Fruit fly (Drosophila melanogaster) whole organism, wandering third instar larva: ENCODE measurements around the gene ppk24.

Source experiments
- Abd-B ChIP-seq: fragments of >200 bp; optimal IDR thresholded peaks from 2 replicates; lab custom pipeline; 2017; ENCODE audit warnings: missing biosample characterization, missing genetic modification characterization
- CG32264 ChIP-seq: fragments of 200-800 bp; sonication (Bioruptor generic); optimal IDR thresholded peaks from 2 replicates; lab custom pipeline; 2016; ENCODE audit warnings: missing biosample characterization, missing genetic modification characterization
- CG9705 ChIP-seq: fragments of 200-800 bp; sonication (Bioruptor generic); optimal IDR thresholded peaks from 2 replicates; lab custom pipeline; 2018; ENCODE audit warnings: missing biosample characterization, mild to moderate bottlenecking, missing genetic modification characterization
- CrebA ChIP-seq: fragments of 200-800 bp; sonication (Bioruptor generic); optimal IDR thresholded peaks from 2 replicates; lab custom pipeline; 2016; ENCODE audit warnings: missing biosample characterization, mild to moderate bottlenecking, missing genetic modification characterization, borderline replicate concordance
- Dfd ChIP-seq: fragments of >200 bp; optimal IDR thresholded peaks from 2 replicates; lab custom pipeline; 2017; ENCODE audit warnings: missing biosample characterization, missing genetic modification characterization
- GATAd ChIP-seq: sonication (Bioruptor generic); optimal IDR thresholded peaks from 2 replicates; lab custom pipeline; 2016; ENCODE audit warnings: missing biosample characterization, missing genetic modification characterization
- HLH106 ChIP-seq: fragments of 200-800 bp; optimal IDR thresholded peaks from 3 replicates; lab custom pipeline; 2019; ENCODE audit warnings: missing biosample characterization, mild to moderate bottlenecking, missing genetic modification characterization, moderate library complexity
- Hnf4 ChIP-seq: fragments of 200-800 bp; sonication (Bioruptor generic); optimal IDR thresholded peaks from 2 replicates; lab custom pipeline; 2016; ENCODE audit warnings: missing biosample characterization, mild to moderate bottlenecking, missing genetic modification characterization
- Hr78 ChIP-seq: fragments of >200 bp; optimal IDR thresholded peaks from 2 replicates; lab custom pipeline; 2017; ENCODE audit warnings: missing biosample characterization, missing genetic modification characterization
- Hr83 ChIP-seq: fragments of 200-300 bp; sonication (Bioruptor generic); optimal IDR thresholded peaks from 2 replicates; lab custom pipeline; 2016; ENCODE audit warnings: missing biosample characterization, mild to moderate bottlenecking, missing genetic modification characterization, moderate library complexity; ENCODE audit not compliant: poor library complexity, severe bottlenecking
- Jra ChIP-seq: sonication (Bioruptor generic); optimal IDR thresholded peaks from 2 replicates; lab custom pipeline; 2016; ENCODE audit warnings: missing biosample characterization, missing genetic modification characterization
- Mio ChIP-seq: sonication (Bioruptor generic); optimal IDR thresholded peaks from 2 replicates; lab custom pipeline; 2016; ENCODE audit warnings: missing biosample characterization, missing genetic modification characterization
- Myc ChIP-seq: fragments of >200 bp; optimal IDR thresholded peaks from 2 replicates; lab custom pipeline; 2017
- N ChIP-seq: fragments of >200 bp; optimal IDR thresholded peaks from 2 replicates; lab custom pipeline; 2018; ENCODE audit warnings: missing biosample characterization, missing external identifiers, missing genetic modification characterization
- OdsH ChIP-seq: fragments of 200-800 bp; sonication (Bioruptor generic); optimal IDR thresholded peaks from 2 replicates; lab custom pipeline; 2016; ENCODE audit warnings: missing biosample characterization, mild to moderate bottlenecking, missing genetic modification characterization
- Rel ChIP-seq, 2 experiments: fragments of 200-800 bp; sonication (Bioruptor generic) in 1 of 2; optimal IDR thresholded peaks; 2 replicates in 1 of 2; 3 replicates in 1 of 2; lab custom pipeline; 2016 to 2019; ENCODE audit warnings: mild to moderate bottlenecking in 2 of 2, missing biosample characterization in 2 of 2, missing genetic modification characterization in 2 of 2, moderate library complexity in 1 of 2
- Sp1 ChIP-seq: fragments of 200-800 bp; sonication (Bioruptor generic); optimal IDR thresholded peaks from 3 replicates; lab custom pipeline; 2019; ENCODE audit warnings: missing biosample characterization, mild to moderate bottlenecking, missing genetic modification characterization, moderate library complexity
- Vsx2 ChIP-seq: fragments of 200-300, 225-300 bp; sonication (Bioruptor generic); optimal IDR thresholded peaks from 2 replicates; lab custom pipeline; 2018; ENCODE audit warnings: missing biosample characterization, missing genetic modification characterization; ENCODE audit not compliant: partially characterized antibody
- br ChIP-seq: fragments of 200-800 bp; sonication (Bioruptor generic); optimal IDR thresholded peaks from 2 replicates; lab custom pipeline; 2016; ENCODE audit warnings: missing biosample characterization, missing genetic modification characterization
- brk ChIP-seq: fragments of 200-800 bp; sonication (Bioruptor generic); optimal IDR thresholded peaks from 2 replicates; lab custom pipeline; 2016; ENCODE audit warnings: missing biosample characterization, mild to moderate bottlenecking, missing genetic modification characterization
- dl ChIP-seq, 2 experiments: fragments of 175-275, 200-275 bp in 1 of 2; fragments of 200-275 bp in 1 of 2; sonication (Bioruptor generic); optimal IDR thresholded peaks; lab custom pipeline; 2018; ENCODE audit warnings: mild to moderate bottlenecking in 2 of 2, missing biosample characterization in 2 of 2, missing genetic modification characterization in 2 of 2, moderate library complexity in 2 of 2; ENCODE audit not compliant: partially characterized antibody in 2 of 2, insufficient read depth in 1 of 2
- dmrt93B ChIP-seq: fragments of 200-800 bp; sonication (Bioruptor generic); optimal IDR thresholded peaks from 2 replicates; lab custom pipeline; 2018; ENCODE audit warnings: missing biosample characterization, mild to moderate bottlenecking, missing genetic modification characterization
- dsf ChIP-seq: sonication (Bioruptor generic); optimal IDR thresholded peaks from 2 replicates; lab custom pipeline; 2016; ENCODE audit warnings: missing biosample characterization, missing genetic modification characterization, borderline replicate concordance
- ey ChIP-seq: fragments of 200-800 bp; sonication (Bioruptor generic); optimal IDR thresholded peaks from 2 replicates; lab custom pipeline; 2016; ENCODE audit warnings: missing biosample characterization, missing genetic modification characterization
- foxo ChIP-seq, 2 experiments: fragments of 200-800 bp; sonication (Bioruptor generic); optimal IDR thresholded peaks; 2 replicates in 1 of 2; 3 replicates in 1 of 2; lab custom pipeline; 2016 to 2017; ENCODE audit warnings: missing biosample characterization in 2 of 2, missing genetic modification characterization in 2 of 2
- h ChIP-seq: fragments of 200-800 bp; sonication (Bioruptor generic); optimal IDR thresholded peaks from 3 replicates; lab custom pipeline; 2016; ENCODE audit warnings: missing biosample characterization, mild to moderate bottlenecking, missing genetic modification characterization
- jim ChIP-seq: fragments of 175-275, 200-325 bp; sonication (Bioruptor generic); optimal IDR thresholded peaks from 2 replicates; lab custom pipeline; 2016; ENCODE audit warnings: missing biosample characterization, mild to moderate bottlenecking, missing genetic modification characterization
- lola ChIP-seq: fragments of >200 bp; optimal IDR thresholded peaks from 2 replicates; lab custom pipeline; 2017; ENCODE audit warnings: missing biosample characterization, missing genetic modification characterization
- psq ChIP-seq: fragments of 200-800 bp; sonication (Bioruptor generic); optimal IDR thresholded peaks from 3 replicates; lab custom pipeline; 2017; ENCODE audit warnings: missing biosample characterization, mild to moderate bottlenecking, missing genetic modification characterization, moderate library complexity
- sage ChIP-seq: fragments of 200-800 bp; sonication (Bioruptor generic); optimal IDR thresholded peaks from 2 replicates; lab custom pipeline; 2016; ENCODE audit warnings: missing biosample characterization, mild to moderate bottlenecking, missing genetic modification characterization
- sv ChIP-seq: fragments of 200-800 bp; sonication (Bioruptor generic); optimal IDR thresholded peaks from 3 replicates; lab custom pipeline; 2016; ENCODE audit warnings: missing biosample characterization, missing genetic modification characterization
- tai ChIP-seq: sonication (Bioruptor generic); optimal IDR thresholded peaks from 2 replicates; lab custom pipeline; 2016; ENCODE audit warnings: missing biosample characterization, missing genetic modification characterization
- usp ChIP-seq: fragments of >200 bp; optimal IDR thresholded peaks from 2 replicates; lab custom pipeline; 2017; ENCODE audit warnings: missing biosample characterization, missing genetic modification characterization

Gene ppk24

DNA sequence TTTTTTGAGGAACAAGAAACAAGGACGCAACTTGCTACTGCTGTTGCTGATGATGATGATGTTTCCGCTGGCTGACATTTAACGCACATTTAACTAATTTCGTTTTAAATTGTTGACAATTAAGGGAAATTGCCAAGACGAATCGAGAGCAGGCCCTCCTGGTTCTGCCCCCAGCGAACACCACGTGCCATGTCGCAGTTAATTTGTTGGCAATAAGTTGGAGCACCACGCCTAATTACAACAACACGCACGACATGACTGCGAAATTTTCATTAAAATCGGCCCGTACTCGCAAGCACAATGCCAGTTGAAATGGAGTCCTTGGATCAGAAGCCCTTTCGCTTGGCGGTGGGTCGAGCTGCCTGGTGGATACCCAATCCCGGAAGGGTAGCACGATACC, at the start of gene ppk24:
Gene ppk24, plus strand, starts transcription at position 301 of the 400 bp plus-strand sequence.
- TF ChIP-seq Hr83 (GFP tag; lab: Kevin White, UChicago): no peak
- no peak for TF ChIP-seq dsf (GFP tag; lab: Kevin White, UChicago)
- TF ChIP-seq sv (GFP tag; lab: Kevin White, UChicago): no peak
- TF ChIP-seq Abd-B (GFP tag; lab: Kevin White, UChicago): no peak
- no peak for TF ChIP-seq Jra
- no peak for TF ChIP-seq psq
- no peak for TF ChIP-seq tai (GFP tag; lab: Kevin White, UChicago)
- TF ChIP-seq, all 38 proteins: peak for 0

DNA sequence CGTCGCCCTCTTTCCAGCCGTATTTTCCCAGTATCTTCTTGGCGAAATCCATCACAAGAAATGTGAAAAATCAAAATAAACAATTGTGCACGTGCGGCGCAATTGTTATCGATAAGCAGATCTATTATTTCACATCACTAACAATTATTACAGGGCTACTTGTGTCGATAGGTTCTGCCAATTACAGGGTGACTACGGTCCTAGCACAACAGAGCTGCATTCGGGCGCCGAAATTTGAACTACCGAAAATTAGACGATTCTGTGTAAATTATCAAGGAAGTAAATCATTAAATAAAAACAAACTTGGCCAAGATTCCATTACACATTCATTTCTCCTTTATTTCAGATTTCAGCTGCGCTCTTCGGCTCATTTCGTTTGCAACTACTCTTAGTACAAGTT, 49.7 kb upstream of the ppk24 start, which contains the start of gene CG15561:
Gene CG15561, minus strand, starts transcription at position 113 of the 400 bp plus-strand sequence.
- TF ChIP-seq Hr83 (GFP tag; lab: Kevin White, UChicago) (peak; percentile 80), Mio (GFP tag; lab: Kevin White, UChicago) (no peak), CG32264 (GFP tag; lab: Kevin White, UChicago) (no peak), Sp1 (GFP tag; lab: Kevin White, UChicago) (no peak), CrebA (GFP tag; lab: Kevin White, UChicago) (no peak), dsf (GFP tag; lab: Kevin White, UChicago) (no peak), Hnf4 (no peak), Hr78 (GFP tag; lab: Kevin White, UChicago) (no peak), brk (GFP tag; lab: Kevin White, UChicago) (no peak), Rel (GFP tag; optimal IDR thresholded peaks at IDR 0.05; lab: Kevin White, UChicago) (no peak), Rel (tag; optimal IDR thresholded peaks at IDR 0.05; lab: Kevin White, UChicago) (peak; percentile 45), Myc (lab: Kevin White, UChicago) (peak; percentile 27), HLH106 (peak; percentile 36), OdsH (GFP tag; lab: Kevin White, UChicago) (no peak), ey (GFP tag; lab: Kevin White, UChicago) (no peak), jim (GFP tag; lab: Kevin White, UChicago) (no peak), foxo (GFP tag; optimal IDR thresholded peaks at IDR 0.05; lab: Kevin White, UChicago) (no peak), dmrt93B (GFP tag; lab: Kevin White, UChicago) (no peak), sv (GFP tag; lab: Kevin White, UChicago) (no peak), N (GFP tag; lab: Kevin White, UChicago) (no peak)

dm6 chr3R:31218214-31218876, 47.2 kb upstream of the ppk24 start:
- no peak for TF ChIP-seq dmrt93B (GFP tag; lab: Kevin White, UChicago)
- TF ChIP-seq Sp1 (GFP tag; lab: Kevin White, UChicago): peak; percentile 6
- TF ChIP-seq Vsx2 (GFP tag; lab: Kevin White, UChicago): no peak
- peak; percentile 51 for TF ChIP-seq Myc (lab: Kevin White, UChicago)
- no peak for TF ChIP-seq tai (GFP tag; lab: Kevin White, UChicago)
- no peak for TF ChIP-seq foxo (GFP tag; optimal IDR thresholded peaks at IDR 0.05; lab: Kevin White, UChicago)
- no peak for TF ChIP-seq jim (GFP tag; lab: Kevin White, UChicago)
- TF ChIP-seq Rel (GFP tag; optimal IDR thresholded peaks at IDR 0.05; lab: Kevin White, UChicago): no peak
- peak; percentile 28 for TF ChIP-seq Rel (tag; optimal IDR thresholded peaks at IDR 0.05; lab: Kevin White, UChicago)
- TF ChIP-seq Jra: no peak
- TF ChIP-seq sage (GFP tag; lab: Kevin White, UChicago): no peak
- no peak for TF ChIP-seq sv (GFP tag; lab: Kevin White, UChicago)
- TF ChIP-seq usp (GFP tag; lab: Kevin White, UChicago): no peak
- TF ChIP-seq Hnf4: no peak
- no peak for TF ChIP-seq ey (GFP tag; lab: Kevin White, UChicago)
- TF ChIP-seq br (GFP tag; lab: Kevin White, UChicago): no peak

dm6 chr3R:31218997-31219992, 46.2 kb upstream of the ppk24 start, which contains the start of gene ATPsynC:
ATPsynC (minus strand) TSS chr3R:31219630.
- peak; percentile 16 to 47 for TF ChIP-seq dl (GFP tag; optimal IDR thresholded peaks at IDR 0.05; lab: Kevin White, UChicago; ENCODE audit: insufficient read depth in 1 of 2, partially characterized antibody in 2 of 2)
- peak; percentile 2 for TF ChIP-seq OdsH (GFP tag; lab: Kevin White, UChicago)
- TF ChIP-seq Myc (lab: Kevin White, UChicago): peak; percentile 4
- TF ChIP-seq HLH106: peak; percentile 7
- peak in 1 of 2 experiments; percentile 30 for TF ChIP-seq foxo (GFP tag; optimal IDR thresholded peaks at IDR 0.05; lab: Kevin White, UChicago)
- TF ChIP-seq Dfd (GFP tag; lab: Kevin White, UChicago): no peak
- TF ChIP-seq Vsx2 (GFP tag; lab: Kevin White, UChicago): no peak
- no peak for TF ChIP-seq psq
- no peak for TF ChIP-seq Abd-B (GFP tag; lab: Kevin White, UChicago)
- peak; percentile 59 for TF ChIP-seq h (GFP tag; lab: Kevin White, UChicago)
- TF ChIP-seq dsf (GFP tag; lab: Kevin White, UChicago): no peak
- TF ChIP-seq CG9705 (GFP tag; lab: Kevin White, UChicago): no peak
- no peak for TF ChIP-seq GATAd
- peak; percentile 75 for TF ChIP-seq Sp1 (GFP tag; lab: Kevin White, UChicago)
- no peak for TF ChIP-seq tai (GFP tag; lab: Kevin White, UChicago)
- no peak for TF ChIP-seq brk (GFP tag; lab: Kevin White, UChicago)
- TF ChIP-seq br (GFP tag; lab: Kevin White, UChicago): peak; percentile 40
- TF ChIP-seq dmrt93B (GFP tag; lab: Kevin White, UChicago): no peak
- no peak for TF ChIP-seq lola (GFP tag; lab: Kevin White, UChicago)
- no peak for TF ChIP-seq Jra
- TF ChIP-seq N (GFP tag; lab: Kevin White, UChicago): peak; percentile 95
- no peak for TF ChIP-seq Rel (GFP tag; optimal IDR thresholded peaks at IDR 0.05; lab: Kevin White, UChicago)
- peak; percentile 61 for TF ChIP-seq Rel (tag; optimal IDR thresholded peaks at IDR 0.05; lab: Kevin White, UChicago)
- peak; percentile 19 for TF ChIP-seq sv (GFP tag; lab: Kevin White, UChicago)
- TF ChIP-seq sage (GFP tag; lab: Kevin White, UChicago): no peak
